Worm (Caenorhabditis elegans): ENCODE measurements around the gene lbp-9.

ce11 chrV:2022374-2022773 lies 45.9 kb upstream of the lbp-9 start, which contains the start of gene F59A7.5:
- TF ChIP-seq him-1 (tag; optimal IDR thresholded peaks at IDR 0.05) (no peak), W03F9.2 (tag; optimal IDR thresholded peaks at IDR 0.05) (no peak), dao-5 (tag; optimal IDR thresholded peaks at IDR 0.05) (no peak)

Measured in whole organism, L4/young adult.